Worm (Caenorhabditis elegans): Measurements from ENCODE around the gene T10G3.2.

DNA sequence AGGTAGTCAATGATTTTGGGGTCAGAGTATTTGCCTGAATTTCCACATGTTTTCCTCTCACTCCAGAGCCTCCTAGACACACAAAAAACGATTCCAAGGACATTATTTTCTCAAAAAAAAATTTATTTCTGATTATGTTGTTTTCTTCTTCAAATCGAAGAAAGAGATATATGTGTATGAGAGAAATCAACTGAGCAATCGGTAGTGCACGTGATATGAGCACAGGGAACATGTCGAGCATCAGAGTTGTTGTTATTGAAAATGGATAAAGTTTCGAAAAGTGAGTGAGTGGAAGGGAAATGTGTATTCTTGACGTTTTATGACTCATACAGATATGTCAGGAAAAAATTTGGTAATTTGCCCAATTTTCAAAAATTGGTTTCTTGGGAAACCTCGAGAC, 7.6 kb downstream of the T10G3.2 start:
- TF ChIP-seq mdl-1 (tag; optimal IDR thresholded peaks at IDR 0.05): no peak
- no peak for TF ChIP-seq nhr-237 (tag; optimal IDR thresholded peaks at IDR 0.05)
- no peak for TF ChIP-seq mep-1 (tag; optimal IDR thresholded peaks at IDR 0.05)
- TF ChIP-seq lsy-2 (tag; optimal IDR thresholded peaks at IDR 0.05): peak; percentile 35 to 47
- no peak for TF ChIP-seq dpl-1 (GFP tag; optimal IDR thresholded peaks at IDR 0.05)

All from whole organism, L1 larva.